Fruit fly (Drosophila melanogaster): ENCODE data around the gene Kal1.
A peak's percentile ranks its signal among the peaks of the same experiment; 100 is the strongest.

DNA sequence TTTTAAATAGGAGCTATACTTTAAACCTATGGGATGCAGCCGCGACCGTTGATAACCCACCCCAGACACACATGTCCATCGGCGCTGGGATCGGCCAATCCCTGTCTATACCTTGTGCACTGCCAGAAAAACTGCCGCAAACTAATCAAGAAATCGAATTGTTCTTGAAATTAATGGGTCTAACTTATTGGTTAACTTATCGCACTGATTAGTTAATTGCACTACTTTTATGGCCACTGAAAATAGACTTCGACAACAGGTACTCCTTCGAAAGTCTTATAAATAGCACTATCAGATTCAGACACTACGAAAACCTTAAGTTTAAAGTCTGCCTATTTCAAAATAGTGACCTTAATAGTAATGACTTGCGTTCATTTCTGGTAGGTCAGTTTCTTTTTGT, 25.0 kb upstream of the Kal1 start, which contains the start of gene CG13607:
- TF ChIP-seq CG1621 (tag; optimal IDR thresholded peaks at IDR 0.05) (no peak), Met (GFP tag; optimal IDR thresholded peaks at IDR 0.05) (no peak), Eip93F (GFP tag; optimal IDR thresholded peaks at IDR 0.05) (no peak), CG32006 (GFP tag; optimal IDR thresholded peaks at IDR 0.05) (peak; percentile 45), Eip78C (GFP tag) (peak; percentile 67)

Measured in whole organism, prepupa.